Worm (Caenorhabditis elegans): Measurements from ENCODE around the gene srt-33.
A peak's percentile ranks its signal among the peaks of the same experiment; 100 is the strongest.

The srt-33 gene

DNA sequence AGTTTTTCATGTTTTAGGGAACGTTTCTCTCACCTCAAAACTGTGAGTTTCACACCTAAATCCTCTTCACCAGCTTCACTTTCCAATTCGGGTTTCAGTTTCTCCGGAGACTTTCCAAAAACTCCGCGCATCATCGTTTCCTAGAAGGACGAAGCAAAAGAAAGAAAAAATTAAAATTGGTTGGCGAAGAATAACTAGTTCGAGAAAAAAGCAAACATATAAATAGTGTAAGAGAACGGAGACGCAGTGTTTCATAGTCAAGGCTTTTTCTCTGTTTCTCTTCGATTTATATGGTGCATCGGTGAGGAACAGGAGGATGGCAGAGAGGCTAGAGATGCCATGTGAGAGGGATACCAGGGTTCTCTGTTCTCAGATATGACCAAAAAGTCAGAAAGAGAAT, 43.1 kb upstream of the srt-33 start, which contains the start of gene F47B8.3 (continued):
- no peak for TF ChIP-seq sma-3 (GFP tag; optimal IDR thresholded peaks at IDR 0.05)
- TF ChIP-seq nhr-10 (tag; optimal IDR thresholded peaks at IDR 0.05): no peak
- peak; percentile 25 for TF ChIP-seq lin-13 (GFP tag; optimal IDR thresholded peaks at IDR 0.05)
- peak; percentile 23 for TF ChIP-seq gmeb-1 (tag; optimal IDR thresholded peaks at IDR 0.05)
- no peak for TF ChIP-seq unc-62 (GFP tag; optimal IDR thresholded peaks at IDR 0.05)
- TF ChIP-seq ama-1 (optimal IDR thresholded peaks at IDR 0.05): peak; percentile 59
- no peak for TF ChIP-seq ztf-11 (tag; optimal IDR thresholded peaks at IDR 0.05)
- TF ChIP-seq ceh-16 (tag; optimal IDR thresholded peaks at IDR 0.05): no peak
- TF ChIP-seq fos-1 (tag; optimal IDR thresholded peaks at IDR 0.05): peak; percentile 1
- TF ChIP-seq nhr-77 (tag; optimal IDR thresholded peaks at IDR 0.05): no peak
- TF ChIP-seq nhr-25 (tag; optimal IDR thresholded peaks at IDR 0.05): peak; percentile 1
- TF ChIP-seq ztf-1 (GFP tag; conservative IDR thresholded peaks at IDR 0.05): no peak
- no peak for TF ChIP-seq nhr-6 (tag; optimal IDR thresholded peaks at IDR 0.05)
- no peak for TF ChIP-seq mbf-1 (tag; optimal IDR thresholded peaks at IDR 0.05)
- TF ChIP-seq sma-9 (GFP tag; optimal IDR thresholded peaks at IDR 0.05): peak; percentile 27
- TF ChIP-seq sma-9 (tag; optimal IDR thresholded peaks at IDR 0.05): no peak

DNA sequence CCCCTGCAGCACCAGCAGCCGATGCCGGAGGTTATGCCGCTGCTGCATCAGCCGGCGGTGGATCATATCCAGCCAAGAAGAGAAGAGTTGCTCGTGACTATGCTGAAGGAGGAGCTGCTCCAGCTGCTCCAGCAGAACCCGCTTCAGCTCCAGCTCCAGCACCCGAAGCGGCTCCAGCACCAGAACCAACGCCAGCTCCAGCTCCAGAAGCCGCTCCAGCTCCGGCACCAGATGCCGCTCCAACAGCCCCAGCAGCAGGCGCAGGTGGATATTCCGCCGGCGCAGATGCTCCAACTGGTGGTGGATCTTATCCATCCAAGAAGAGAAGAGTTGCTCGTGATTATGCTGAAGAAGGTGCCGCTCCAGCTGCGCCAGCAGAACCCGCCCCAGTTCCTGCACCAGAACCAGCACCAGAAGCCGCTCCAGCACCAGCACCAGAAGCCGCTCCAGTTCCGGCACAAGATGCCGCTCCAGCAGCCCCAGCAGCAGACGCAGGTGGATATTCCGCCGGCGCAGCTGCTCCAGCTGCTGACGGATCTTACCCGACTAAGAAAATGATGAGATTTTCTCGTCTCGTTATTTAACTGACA, 41.1 kb upstream of the srt-33 start:
- TF ChIP-seq Y55F3AM.14 (GFP tag; optimal IDR thresholded peaks at IDR 0.05): peak; percentile 11
- no peak for TF ChIP-seq lin-13 (GFP tag; optimal IDR thresholded peaks at IDR 0.05)

DNA sequence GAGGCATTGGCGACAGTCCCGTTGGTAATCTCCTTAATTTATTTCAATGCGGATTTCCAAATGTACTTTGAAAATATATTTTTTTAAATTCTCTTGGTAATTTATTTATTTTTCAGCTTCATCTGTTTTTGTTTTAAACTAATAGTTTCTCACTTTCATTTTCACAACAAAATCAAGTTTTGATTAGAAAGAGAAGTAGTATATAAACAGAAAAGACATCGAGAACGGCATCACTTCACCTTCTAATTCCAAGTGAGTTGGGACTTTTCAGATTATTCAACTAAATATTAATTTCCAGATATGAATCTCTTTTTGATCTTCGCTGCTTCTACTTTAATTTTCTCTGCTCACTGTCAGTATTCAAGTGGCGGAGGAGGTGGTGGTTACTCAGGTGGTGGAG, 40.6 kb upstream of the srt-33 start, which contains the start of gene F47B8.14:
Gene F47B8.14, plus strand, starts transcription at position 301 of the 400 bp plus-strand sequence.
- TF ChIP-seq dmd-4 (tag; optimal IDR thresholded peaks at IDR 0.05) (no peak), peb-1 (tag; optimal IDR thresholded peaks at IDR 0.05) (no peak), nhr-23 (tag; optimal IDR thresholded peaks at IDR 0.05) (no peak), aly-2 (tag; optimal IDR thresholded peaks at IDR 0.05) (no peak), ztf-4 (tag; optimal IDR thresholded peaks at IDR 0.05) (no peak), lsy-2 (tag; optimal IDR thresholded peaks at IDR 0.05) (no peak), nhr-6 (tag; optimal IDR thresholded peaks at IDR 0.05) (no peak), nhr-25 (tag; optimal IDR thresholded peaks at IDR 0.05) (no peak), nhr-237 (tag; optimal IDR thresholded peaks at IDR 0.05) (no peak), egl-27 (tag; optimal IDR thresholded peaks at IDR 0.05) (no peak), elt-1 (tag; optimal IDR thresholded peaks at IDR 0.05) (no peak), unc-39 (tag; optimal IDR thresholded peaks at IDR 0.05) (no peak), nhr-11 (tag; optimal IDR thresholded peaks at IDR 0.05) (no peak), ztf-1 (GFP tag; conservative IDR thresholded peaks at IDR 0.05) (no peak), gmeb-1 (tag; optimal IDR thresholded peaks at IDR 0.05) (no peak)

DNA sequence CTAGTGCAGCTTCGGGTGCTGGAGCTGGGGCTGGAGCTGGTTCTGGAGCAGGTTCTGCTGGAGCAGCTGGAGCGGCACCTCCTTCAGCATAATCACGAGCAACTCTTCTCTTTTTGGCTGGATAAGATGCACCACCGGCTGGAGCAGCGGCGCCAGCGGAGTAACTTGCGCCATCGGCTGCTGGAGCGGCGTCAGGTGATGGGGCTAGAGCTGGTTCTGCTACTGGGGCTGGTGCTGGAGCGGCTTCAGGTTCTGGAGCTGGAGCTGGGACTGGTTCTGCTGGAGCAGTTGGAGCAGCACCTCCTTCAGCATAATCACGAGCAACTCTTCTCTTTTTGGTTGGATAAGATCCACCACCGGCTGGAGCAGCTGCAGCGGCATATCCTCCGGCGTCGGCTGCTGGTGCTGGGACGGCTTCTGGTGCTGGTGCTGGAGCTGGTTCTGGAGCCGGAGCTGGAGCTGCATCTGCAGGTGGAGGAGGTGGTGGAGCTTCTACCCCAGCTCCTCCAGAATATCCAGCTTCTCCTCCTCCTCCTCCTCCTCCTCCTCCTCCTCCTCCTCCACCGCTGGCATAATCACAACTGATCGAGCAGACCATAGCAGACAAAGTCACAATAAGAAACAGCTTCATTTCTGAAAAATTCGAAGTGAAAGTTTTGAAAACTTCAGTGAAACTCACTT, 39.6 kb upstream of the srt-33 start, which contains the start of gene F47B8.13:
Gene F47B8.13, minus strand, starts transcription at position 631 of the 681 bp plus-strand sequence.
- TF ChIP-seq R02D3.7 (tag; optimal IDR thresholded peaks at IDR 0.05) (no peak), ZK546.5 (tag; optimal IDR thresholded peaks at IDR 0.05) (no peak), unc-62 (GFP tag; optimal IDR thresholded peaks at IDR 0.05) (no peak), F13H6.1 (tag; optimal IDR thresholded peaks at IDR 0.05) (no peak), nhr-237 (tag; optimal IDR thresholded peaks at IDR 0.05) (no peak), sma-9 (GFP tag; optimal IDR thresholded peaks at IDR 0.05) (no peak), sma-9 (tag; optimal IDR thresholded peaks at IDR 0.05) (no peak), nhr-12 (tag; optimal IDR thresholded peaks at IDR 0.05) (no peak), snpc-4 (tag; optimal IDR thresholded peaks at IDR 0.05) (no peak), mdl-1 (tag; optimal IDR thresholded peaks at IDR 0.05) (no peak), mab-5 (tag; optimal IDR thresholded peaks at IDR 0.05) (no peak), nhr-129 (tag; optimal IDR thresholded peaks at IDR 0.05) (no peak), mbf-1 (tag; optimal IDR thresholded peaks at IDR 0.05) (no peak), nhr-11 (tag; optimal IDR thresholded peaks at IDR 0.05) (no peak), nhr-10 (tag; optimal IDR thresholded peaks at IDR 0.05) (no peak), crh-2 (tag; optimal IDR thresholded peaks at IDR 0.05) (no peak), ama-1 (optimal IDR thresholded peaks at IDR 0.05) (no peak), dmd-4 (tag; optimal IDR thresholded peaks at IDR 0.05) (no peak)

All from whole organism, L2 larva.